Worm (Caenorhabditis elegans) whole organism, L4 larva: ENCODE data around the gene C08E3.14.
"Not testable (repeated sequence)": the region's sequence is repeated elsewhere in the genome, so short reads cannot be mapped to it uniquely, and the experiment has no call there.

Experiments used
- Y105C5A.15 ChIP-seq: fragments of 200-800 bp; sonication (Bioruptor generic); IDR thresholded peaks from 2 replicates; pipeline ENCODE4 v1.3.6; 2022; ENCODE audit warnings: missing genetic modification characterization, missing compliant biosample characterization
- ceh-82 ChIP-seq: sonication (generic microtip); optimal IDR thresholded peaks from 2 replicates; lab custom pipeline; 2017; ENCODE audit warnings: missing biosample characterization, missing genetic modification characterization
- hmg-1.1 ChIP-seq: fragments of 200-800 bp; sonication (Bioruptor generic); IDR thresholded peaks from 2 replicates; pipeline ENCODE4 v1.3.6; 2022; ENCODE audit warnings: missing genetic modification reagents, missing genetic modification characterization, missing compliant biosample characterization
- lsy-2 ChIP-seq, 2 experiments: fragments of 150-350 bp in 1 of 2; sonication (generic microtip) in 1 of 2; optimal IDR thresholded peaks; 2 replicates each; lab custom pipeline; 2014 to 2017; ENCODE audit warnings: missing biosample characterization in 2 of 2, missing genetic modification characterization in 2 of 2
- madf-9 ChIP-seq: fragments of 200-800 bp; sonication (Bioruptor generic); conservative IDR thresholded peaks from 2 replicates; pipeline ENCODE4 v1.3.6; 2022; ENCODE audit warnings: missing genetic modification reagents, missing genetic modification characterization, missing compliant biosample characterization
- mxl-3 ChIP-seq: fragments of 200-800 bp; sonication (Bioruptor generic); optimal IDR thresholded peaks from 2 replicates; lab custom pipeline; 2018; ENCODE audit warnings: mild to moderate bottlenecking, missing genetic modification characterization, missing compliant biosample characterization
- snpc-4 ChIP-seq: fragments of 150-350 bp; optimal IDR thresholded peaks from 2 replicates; lab custom pipeline; 2014; ENCODE audit warnings: missing biosample characterization, missing genetic modification characterization
- unc-62 ChIP-seq, 3 experiments: fragments of 150-350 bp in 1 of 3; sonication (generic microtip); optimal IDR thresholded peaks in 2 of 3; peaks in 1 of 3; 1 replicate in 1 of 3; 2 replicates in 2 of 3; lab custom pipeline; 2014 to 2017; ENCODE audit warnings: missing biosample characterization in 3 of 3, missing genetic modification characterization in 3 of 3, missing genetic modification reagents in 3 of 3, missing genotype in 1 of 3
- ztf-7 ChIP-seq: fragments of 150-350 bp; optimal IDR thresholded peaks from 2 replicates; lab custom pipeline; 2014; ENCODE audit warnings: missing biosample characterization, missing genetic modification characterization

- not testable (repeated sequence) for TF ChIP-seq lsy-2 (tag; optimal IDR thresholded peaks at IDR 0.05; lab: Kevin White, UChicago); unc-62 (GFP tag; optimal IDR thresholded peaks at IDR 0.05 in 1 of 2; lab: Kevin White, UChicago); unc-62 (tag; optimal IDR thresholded peaks at IDR 0.05; lab: Kevin White, UChicago); Y105C5A.15 (GFP tag; lab: Robert Waterston, UW); mxl-3; ceh-82 (tag; lab: Kevin White, UChicago); ztf-7 (tag; lab: Kevin White, UChicago); hmg-1.1 (GFP tag; lab: Robert Waterston, UW); madf-9 (GFP tag; lab: Robert Waterston, UW); snpc-4 (tag; lab: Kevin White, UChicago)
These were observed 2.0 kb downstream of the C08E3.14 start, which contains the start of gene C08E3.15 for ce11 chrII:1627783-1628182.
